Worm (Caenorhabditis elegans): ENCODE data around the gene C17H12.10.

C17H12.10 gene

ce11 chrIV:6790438-6791124 is 16.0 kb upstream of the C17H12.10 start, which contains the start of the genes C17H12.2 and vha-8:
Gene C17H12.2 (minus strand): TSS chrIV:6790488.
Gene vha-8 (plus strand): TSS chrIV:6791074.
- peak; percentile 27 for TF ChIP-seq aha-1 (tag; optimal IDR thresholded peaks at IDR 0.05)
- no peak; the same call in 1 of the 2 replicates for TF ChIP-seq ceh-88 (GFP tag; IDR thresholded peaks at IDR 0.05)
- TF ChIP-seq nhr-71 (tag; optimal IDR thresholded peaks at IDR 0.05), result peak; percentile 96
- peak; percentile 90 for TF ChIP-seq nhr-19 (GFP tag; conservative IDR thresholded peaks at IDR 0.05)
- TF ChIP-seq mef-2 (tag; optimal IDR thresholded peaks at IDR 0.05), result peak; percentile 66
- peak; percentile 62 for TF ChIP-seq pax-3 (tag; optimal IDR thresholded peaks at IDR 0.05)
- peak; percentile 94 for TF ChIP-seq nhr-47 (tag; optimal IDR thresholded peaks at IDR 0.05)
- TF ChIP-seq nhr-85 (tag), result peak; percentile 94
- peak; percentile 35 for TF ChIP-seq nhr-76 (tag; optimal IDR thresholded peaks at IDR 0.05)
- peak; percentile 89 for TF ChIP-seq dsc-1 (tag; optimal IDR thresholded peaks at IDR 0.05)
- TF ChIP-seq nhr-77 (tag; optimal IDR thresholded peaks at IDR 0.05), result peak; percentile 98
- no peak for TF ChIP-seq sox-4 (tag; optimal IDR thresholded peaks at IDR 0.05)
- no peak for TF ChIP-seq nhr-12 (tag; optimal IDR thresholded peaks at IDR 0.05)
- TF ChIP-seq pag-3 (tag; optimal IDR thresholded peaks at IDR 0.05; ENCODE audit: borderline replicate concordance, insufficient read depth), result peak; percentile 66
- peak; percentile 93 to 96 for TF ChIP-seq lsy-2 (tag; optimal IDR thresholded peaks at IDR 0.05)
- TF ChIP-seq pqm-1 (tag; optimal IDR thresholded peaks at IDR 0.05), result no peak
- TF ChIP-seq C16A3.4 (tag; optimal IDR thresholded peaks at IDR 0.05), result peak; percentile 98
- peak; percentile 47 for TF ChIP-seq nhr-11 (tag; optimal IDR thresholded peaks at IDR 0.05)
- no peak for TF ChIP-seq hlh-4 (tag; optimal IDR thresholded peaks at IDR 0.05)
- TF ChIP-seq irx-1 (tag; optimal IDR thresholded peaks at IDR 0.05), result peak; percentile 76
- TF ChIP-seq ceh-82 (tag; optimal IDR thresholded peaks at IDR 0.05), result peak; percentile 82 to 98 (median 84)
- TF ChIP-seq efl-1 (optimal IDR thresholded peaks at IDR 0.05), result peak; percentile 90 to 95
- TF ChIP-seq efl-1 (GFP tag; optimal IDR thresholded peaks at IDR 0.05 in 1 of 2), result peak; percentile 81 to 98
- TF ChIP-seq vab-15 (tag; optimal IDR thresholded peaks at IDR 0.05), result peak; percentile 96
- TF ChIP-seq nhr-28 (tag; optimal IDR thresholded peaks at IDR 0.05), result no peak
- TF ChIP-seq rnt-1 (tag; optimal IDR thresholded peaks at IDR 0.05), result peak; percentile 95
- no peak for TF ChIP-seq tlp-1 (tag; optimal IDR thresholded peaks at IDR 0.05)
- peak; percentile 88 for TF ChIP-seq fkh-8 (tag; optimal IDR thresholded peaks at IDR 0.05)
- peak; percentile 86 for TF ChIP-seq grh-1 (GFP tag; IDR thresholded peaks at IDR 0.05)
- TF ChIP-seq ceh-90 (tag; optimal IDR thresholded peaks at IDR 0.05), result no peak
- peak; percentile 75 for TF ChIP-seq zag-1 (tag; optimal IDR thresholded peaks at IDR 0.05)
- no peak for TF ChIP-seq unc-62 (GFP tag; optimal IDR thresholded peaks at IDR 0.05)
- TF ChIP-seq zip-4 (GFP tag; optimal IDR thresholded peaks at IDR 0.05), result peak; percentile 69
- peak; percentile 92 for TF ChIP-seq fos-1 (tag; optimal IDR thresholded peaks at IDR 0.05)
- peak; percentile 89 for TF ChIP-seq isw-1 (GFP tag; IDR thresholded peaks at IDR 0.05)
- TF ChIP-seq xbp-1 (tag; optimal IDR thresholded peaks at IDR 0.05), result peak; percentile 92
- peak in 4 of 6 experiments; percentile 11 to 94 (median 79) for TF ChIP-seq elt-3 (tag; optimal IDR thresholded peaks at IDR 0.05)
- TF ChIP-seq jun-1 (tag; optimal IDR thresholded peaks at IDR 0.05), result peak; percentile 90
- peak; percentile 98 for TF ChIP-seq snu-23 (GFP tag; optimal IDR thresholded peaks at IDR 0.05)
- TF ChIP-seq lin-39 (tag; optimal IDR thresholded peaks at IDR 0.05), result peak; percentile 78
- peak; percentile 83 to 88 (median 86) for TF ChIP-seq dpl-1 (GFP tag; optimal IDR thresholded peaks at IDR 0.05)
- TF ChIP-seq alr-1 (tag; optimal IDR thresholded peaks at IDR 0.05; ENCODE audit: borderline replicate concordance), result no peak
- peak in 1 of 2 experiments; percentile 55 for TF ChIP-seq ztf-11 (tag; optimal IDR thresholded peaks at IDR 0.05)
- TF ChIP-seq unc-98 (GFP tag; IDR thresholded peaks at IDR 0.05), result no peak
- TF ChIP-seq C34B4.2 (tag; optimal IDR thresholded peaks at IDR 0.05), result no peak
- TF ChIP-seq lin-15B (tag; optimal IDR thresholded peaks at IDR 0.05), result peak; percentile 98
- no peak for TF ChIP-seq ets-5 (GFP tag; IDR thresholded peaks at IDR 0.05)
- peak; percentile 89 for TF ChIP-seq nhr-90 (tag; optimal IDR thresholded peaks at IDR 0.05; ENCODE audit: poor library complexity)
- TF ChIP-seq mdl-1 (tag; optimal IDR thresholded peaks at IDR 0.05), result peak in 1 of 2 experiments; percentile 85
- no peak for TF ChIP-seq nhr-84 (tag; optimal IDR thresholded peaks at IDR 0.05)
- TF ChIP-seq mep-1 (tag; optimal IDR thresholded peaks at IDR 0.05), result peak; percentile 98
- peak; percentile 88 for TF ChIP-seq skn-1 (tag; optimal IDR thresholded peaks at IDR 0.05)

All from whole organism, L1 larva.